Fruit fly (Drosophila melanogaster) whole organism, adult: Measurements from ENCODE around the gene stv.

Experiments used
- CG11617 ChIP-seq: fragments of 200-800 bp; sonication (Bioruptor generic); optimal IDR thresholded peaks from 2 replicates; lab custom pipeline; 2017; ENCODE audit warnings: mild to moderate bottlenecking, missing biosample characterization, missing genetic modification reagents, missing genetic modification characterization
- CG12768 ChIP-seq: fragments of 200-800 bp; sonication (Bioruptor generic); optimal IDR thresholded peaks from 2 replicates; lab custom pipeline; 2017; ENCODE audit warnings: missing biosample characterization, missing genetic modification characterization, mild to moderate bottlenecking, moderate library complexity, missing genetic modification reagents
- CG14711 ChIP-seq: fragments of 200-800 bp; sonication (Bioruptor generic); optimal IDR thresholded peaks from 2 replicates; lab custom pipeline; 2018; ENCODE audit warnings: missing biosample characterization, mild to moderate bottlenecking, missing genetic modification characterization, moderate library complexity
- CG1620 ChIP-seq: fragments of 200-800 bp; sonication (Bioruptor generic); optimal IDR thresholded peaks from 2 replicates; lab custom pipeline; 2016; ENCODE audit warnings: missing biosample characterization, missing genetic modification characterization
- CG33017 ChIP-seq: fragments of 200-800 bp; sonication (Bioruptor generic); optimal IDR thresholded peaks from 2 replicates; lab custom pipeline; 2018; ENCODE audit warnings: missing biosample characterization, mild to moderate bottlenecking, missing genetic modification characterization, moderate library complexity
- CG5204 ChIP-seq: fragments of 200-800 bp; sonication (Bioruptor generic); optimal IDR thresholded peaks from 2 replicates; lab custom pipeline; 2016; ENCODE audit warnings: missing biosample characterization, missing genetic modification characterization
- CG7045 ChIP-seq: fragments of 200-800 bp; sonication (Bioruptor generic); optimal IDR thresholded peaks from 2 replicates; lab custom pipeline; 2017; ENCODE audit warnings: missing biosample characterization, mild to moderate bottlenecking, missing genetic modification characterization
- CG7101 ChIP-seq: fragments of 200-800 bp; sonication (Bioruptor generic); optimal IDR thresholded peaks from 2 replicates; lab custom pipeline; 2018; ENCODE audit warnings: missing biosample characterization, mild to moderate bottlenecking, missing genetic modification characterization, moderate library complexity
- Clk ChIP-seq: fragments of 200-800 bp; sonication (Bioruptor generic); optimal IDR thresholded peaks from 2 replicates; lab custom pipeline; 2017; ENCODE audit warnings: missing biosample characterization, missing genetic modification characterization
- Crg-1 ChIP-seq: fragments of 200-800 bp; sonication (Bioruptor generic); optimal IDR thresholded peaks from 2 replicates; lab custom pipeline; 2016; ENCODE audit warnings: missing biosample characterization, missing genetic modification characterization
- Hr96 ChIP-seq: fragments of 200-800 bp; sonication (Bioruptor generic); optimal IDR thresholded peaks from 2 replicates; lab custom pipeline; 2016; ENCODE audit warnings: missing biosample characterization, missing genetic modification characterization
- Mnt ChIP-seq: fragments of 200-800 bp; sonication (Bioruptor generic); optimal IDR thresholded peaks from 2 replicates; lab custom pipeline; 2016; ENCODE audit warnings: missing biosample characterization, mild to moderate bottlenecking, missing genetic modification characterization
- bab1 ChIP-seq: fragments of 200-800 bp; sonication (Bioruptor generic); optimal IDR thresholded peaks from 3 replicates; lab custom pipeline; 2019; ENCODE audit warnings: missing biosample characterization, mild to moderate bottlenecking, missing genetic modification characterization, moderate library complexity
- cic ChIP-seq: fragments of 200-800 bp; sonication (Bioruptor generic); optimal IDR thresholded peaks from 2 replicates; lab custom pipeline; 2017; ENCODE audit warnings: missing biosample characterization, mild to moderate bottlenecking, missing genetic modification characterization, moderate library complexity
- cnc ChIP-seq, 2 experiments: fragments of >200 bp; optimal IDR thresholded peaks; 2 replicates each; lab custom pipeline; 2017
- kay ChIP-seq: fragments of 200-800 bp; sonication (Bioruptor generic); peaks from one replicate; lab custom pipeline; 2016; ENCODE audit warnings: missing biosample characterization, missing genetic modification characterization, borderline replicate concordance
- ovo ChIP-seq: fragments of 200-800 bp; sonication (Bioruptor generic); optimal IDR thresholded peaks from 2 replicates; lab custom pipeline; 2016; ENCODE audit warnings: missing biosample characterization, missing genetic modification characterization
- pad ChIP-seq: fragments of 200-800 bp; sonication (Bioruptor generic); optimal IDR thresholded peaks from 3 replicates; lab custom pipeline; 2017; ENCODE audit warnings: missing biosample characterization, missing genetic modification characterization, mild to moderate bottlenecking, moderate library complexity, missing genetic modification reagents
- tj ChIP-seq: fragments of 200-800 bp; sonication (Bioruptor generic); optimal IDR thresholded peaks from 3 replicates; lab custom pipeline; 2017; ENCODE audit warnings: missing biosample characterization, mild to moderate bottlenecking, missing genetic modification characterization, moderate library complexity
- toe ChIP-seq: fragments of 200-800 bp; sonication (Bioruptor generic); optimal IDR thresholded peaks from 2 replicates; lab custom pipeline; 2016; ENCODE audit warnings: missing biosample characterization, missing genetic modification characterization

Gene stv

dm6 chr3L:13454755-13455154 lies 22.6 kb upstream of the stv start:
- TF ChIP-seq CG7045 (peak; percentile 5), CG1620 (GFP tag; lab: Kevin White, UChicago) (no peak), cnc (optimal IDR thresholded peaks at IDR 0.05; lab: Kevin White, UChicago) (no peak), cic (no peak), kay (GFP tag; lab: Kevin White, UChicago) (no peak), CG33017 (tag; lab: Kevin White, UChicago) (peak; percentile 0), CG5204 (GFP tag; lab: Kevin White, UChicago) (no peak), Mnt (GFP tag; lab: Kevin White, UChicago) (no peak), bab1 (GFP tag; lab: Kevin White, UChicago) (no peak), toe (GFP tag; lab: Kevin White, UChicago) (no peak), CG7101 (tag; lab: Kevin White, UChicago) (no peak), Clk (GFP tag; lab: Kevin White, UChicago) (no peak), CG14711 (tag; lab: Kevin White, UChicago) (no peak)

- no peak for TF ChIP-seq bab1 (GFP tag; lab: Kevin White, UChicago)
- TF ChIP-seq ovo (GFP tag; lab: Kevin White, UChicago) = no peak
- TF ChIP-seq toe (GFP tag; lab: Kevin White, UChicago) = no peak
- TF ChIP-seq Mnt (GFP tag; lab: Kevin White, UChicago) = no peak
- peak; percentile 90 for TF ChIP-seq cic
These were observed 20.2 kb upstream of the stv start, which contains the start of gene CG10116 for dm6 chr3L:13457133-13457532. Gene CG10116 (minus strand): TSS chr3L:13457238.

dm6 chr3L:13474607-13475006 lies 2.7 kb upstream of the stv start, which contains the start of gene CG10089:
Gene CG10089 (minus strand): TSS chr3L:13474787.
- TF ChIP-seq bab1 (GFP tag; lab: Kevin White, UChicago) = no peak
- no peak for TF ChIP-seq pad (GFP tag; lab: Kevin White, UChicago)
- no peak for TF ChIP-seq CG14711 (tag; lab: Kevin White, UChicago)
- TF ChIP-seq tj (GFP tag; lab: Kevin White, UChicago) = no peak
- TF ChIP-seq cnc (optimal IDR thresholded peaks at IDR 0.05; lab: Kevin White, UChicago) = no peak
- no peak for TF ChIP-seq CG11617
- TF ChIP-seq Mnt (GFP tag; lab: Kevin White, UChicago) = no peak
- TF ChIP-seq CG33017 (tag; lab: Kevin White, UChicago) = no peak
- TF ChIP-seq Clk (GFP tag; lab: Kevin White, UChicago) = no peak
- TF ChIP-seq CG7101 (tag; lab: Kevin White, UChicago) = no peak
- TF ChIP-seq ovo (GFP tag; lab: Kevin White, UChicago) = no peak

- TF ChIP-seq pad (GFP tag; lab: Kevin White, UChicago) = no peak
- no peak for TF ChIP-seq cnc (optimal IDR thresholded peaks at IDR 0.05; lab: Kevin White, UChicago)
- no peak for TF ChIP-seq Crg-1 (GFP tag; lab: Kevin White, UChicago)
- no peak for TF ChIP-seq CG14711 (tag; lab: Kevin White, UChicago)
- no peak for TF ChIP-seq kay (GFP tag; lab: Kevin White, UChicago)
- no peak for TF ChIP-seq ovo (GFP tag; lab: Kevin White, UChicago)
- no peak for TF ChIP-seq CG12768 (GFP tag; lab: Kevin White, UChicago)
- TF ChIP-seq CG7045 = no peak
- no peak for TF ChIP-seq cic
- no peak for TF ChIP-seq tj (GFP tag; lab: Kevin White, UChicago)
- no peak for TF ChIP-seq CG1620 (GFP tag; lab: Kevin White, UChicago)
- no peak for TF ChIP-seq Hr96 (GFP tag; lab: Kevin White, UChicago)
- TF ChIP-seq CG7101 (tag; lab: Kevin White, UChicago) = no peak
- no peak for TF ChIP-seq Clk (GFP tag; lab: Kevin White, UChicago)
- no peak for TF ChIP-seq CG5204 (GFP tag; lab: Kevin White, UChicago)
- no peak for TF ChIP-seq Mnt (GFP tag; lab: Kevin White, UChicago)
- no peak for TF ChIP-seq CG33017 (tag; lab: Kevin White, UChicago)
- no peak for TF ChIP-seq bab1 (GFP tag; lab: Kevin White, UChicago)
- no peak for TF ChIP-seq toe (GFP tag; lab: Kevin White, UChicago)
These were observed 1.3 kb upstream of the stv start for dm6 chr3L:13476070-13476469.

- TF ChIP-seq bab1 (GFP tag; lab: Kevin White, UChicago) (peak; percentile 69), Hr96 (GFP tag; lab: Kevin White, UChicago) (peak; percentile 32), kay (GFP tag; lab: Kevin White, UChicago) (peak; percentile 98), cic (peak; percentile 26), Clk (GFP tag; lab: Kevin White, UChicago) (peak; percentile 75), CG7045 (peak; percentile 93), tj (GFP tag; lab: Kevin White, UChicago) (peak; percentile 73), CG5204 (GFP tag; lab: Kevin White, UChicago) (peak; percentile 81), CG33017 (tag; lab: Kevin White, UChicago) (peak; percentile 76), CG12768 (GFP tag; lab: Kevin White, UChicago) (peak; percentile 79), CG14711 (tag; lab: Kevin White, UChicago) (peak; percentile 69), Crg-1 (GFP tag; lab: Kevin White, UChicago) (peak; percentile 10), CG11617 (peak; percentile 88), pad (GFP tag; lab: Kevin White, UChicago) (peak; percentile 59), toe (GFP tag; lab: Kevin White, UChicago) (peak; percentile 57), Mnt (GFP tag; lab: Kevin White, UChicago) (peak; percentile 50), cnc (optimal IDR thresholded peaks at IDR 0.05; lab: Kevin White, UChicago) (no peak), CG1620 (GFP tag; lab: Kevin White, UChicago) (peak; percentile 52), ovo (GFP tag; lab: Kevin White, UChicago) (no peak), CG7101 (tag; lab: Kevin White, UChicago) (peak; percentile 83)
These were observed 532 bp upstream of the stv start for dm6 chr3L:13476566-13477452.
